Fruit fly (Drosophila melanogaster) Kc167 (cell line): ENCODE measurements around the gene CG17075.

Experiments
- Myc ChIP-seq: fragments of >200 bp; optimal IDR thresholded peaks from 2 replicates; lab custom pipeline; 2017; ENCODE audit warnings: missing external identifiers
- Sin3A ChIP-seq: fragments of >200 bp; optimal IDR thresholded peaks from 2 replicates; lab custom pipeline; 2018; ENCODE audit warnings: missing external identifiers
- h ChIP-seq: fragments of >200 bp; optimal IDR thresholded peaks from 3 replicates; lab custom pipeline; 2018; ENCODE audit warnings: missing external identifiers
- insv ChIP-seq: fragments of >200 bp; optimal IDR thresholded peaks from 3 replicates; lab custom pipeline; 2018; ENCODE audit warnings: missing external identifiers
- psq ChIP-seq: fragments of >200 bp; optimal IDR thresholded peaks from 2 replicates; lab custom pipeline; 2017; ENCODE audit warnings: missing external identifiers
- ttk ChIP-seq: sonication (Bioruptor generic); optimal IDR thresholded peaks from 2 replicates; lab custom pipeline; 2017; ENCODE audit warnings: missing external identifiers

The CG17075 gene

dm6 chr2L:267441-268089 is at the start of gene CG17075:
TSS of gene CG17075 (minus strand) at chr2L:267505.
- TF ChIP-seq Sin3A (lab: Kevin White, UChicago) (no peak), ttk (no peak), Myc (lab: Kevin White, UChicago) (no peak), insv (no peak), h (lab: Kevin White, UChicago) (no peak), psq (lab: Kevin White, UChicago) (no peak)

- TF ChIP-seq Sin3A (lab: Kevin White, UChicago) (no peak), Myc (lab: Kevin White, UChicago) (no peak), psq (lab: Kevin White, UChicago) (no peak), ttk (no peak), h (lab: Kevin White, UChicago) (no peak), insv (no peak)
Measured at dm6 chr2L:309812-310431, 42.6 kb upstream of the CG17075 start.

dm6 chr2L:309177-309576 is 41.9 kb upstream of the CG17075 start:
- no peak for TF ChIP-seq psq (lab: Kevin White, UChicago)
- no peak for TF ChIP-seq ttk
- TF ChIP-seq Myc (lab: Kevin White, UChicago): no peak
- TF ChIP-seq insv: no peak
- TF ChIP-seq Sin3A (lab: Kevin White, UChicago): no peak

- no peak for TF ChIP-seq psq (lab: Kevin White, UChicago)
- no peak for TF ChIP-seq h (lab: Kevin White, UChicago)
- no peak for TF ChIP-seq Sin3A (lab: Kevin White, UChicago)
- no peak for TF ChIP-seq insv
- TF ChIP-seq Myc (lab: Kevin White, UChicago): no peak
- TF ChIP-seq ttk: no peak
Measured at dm6 chr2L:308194-308706, 40.9 kb upstream of the CG17075 start.

- TF ChIP-seq ttk (no peak), Myc (lab: Kevin White, UChicago) (no peak), h (lab: Kevin White, UChicago) (no peak), insv (no peak)
Measured at dm6 chr2L:307129-307528, 39.8 kb upstream of the CG17075 start.

- no peak for TF ChIP-seq insv
- TF ChIP-seq Myc (lab: Kevin White, UChicago): no peak
- TF ChIP-seq ttk: no peak
- no peak for TF ChIP-seq Sin3A (lab: Kevin White, UChicago)
- no peak for TF ChIP-seq psq (lab: Kevin White, UChicago)
- TF ChIP-seq h (lab: Kevin White, UChicago): no peak
Measured at dm6 chr2L:306188-306927, 39.1 kb upstream of the CG17075 start.

dm6 chr2L:305646-306045 is 38.3 kb upstream of the CG17075 start, which contains the start of gene Plc21C:
TSS of gene Plc21C (plus strand) at chr2L:305935.
- no peak for TF ChIP-seq Sin3A (lab: Kevin White, UChicago)
- no peak for TF ChIP-seq psq (lab: Kevin White, UChicago)
- no peak for TF ChIP-seq h (lab: Kevin White, UChicago)
- TF ChIP-seq insv: no peak
- TF ChIP-seq ttk: no peak
- no peak for TF ChIP-seq Myc (lab: Kevin White, UChicago)

- TF ChIP-seq h (lab: Kevin White, UChicago): no peak
- no peak for TF ChIP-seq Sin3A (lab: Kevin White, UChicago)
- no peak for TF ChIP-seq Myc (lab: Kevin White, UChicago)
- no peak for TF ChIP-seq ttk
- TF ChIP-seq psq (lab: Kevin White, UChicago): no peak
- TF ChIP-seq insv: no peak
Measured at dm6 chr2L:305198-305597, 37.9 kb upstream of the CG17075 start.

- no peak for TF ChIP-seq insv
- TF ChIP-seq psq (lab: Kevin White, UChicago): no peak
- no peak for TF ChIP-seq Myc (lab: Kevin White, UChicago)
- no peak for TF ChIP-seq h (lab: Kevin White, UChicago)
- TF ChIP-seq ttk: no peak
- no peak for TF ChIP-seq Sin3A (lab: Kevin White, UChicago)
Measured at dm6 chr2L:303306-303962, 36.1 kb upstream of the CG17075 start.

dm6 chr2L:300877-301706 is 33.8 kb upstream of the CG17075 start:
- TF ChIP-seq insv (no peak), ttk (no peak), Myc (lab: Kevin White, UChicago) (no peak), Sin3A (lab: Kevin White, UChicago) (no peak)

dm6 chr2L:300006-300405 is 32.7 kb upstream of the CG17075 start:
- TF ChIP-seq insv (no peak), ttk (no peak), Myc (lab: Kevin White, UChicago) (no peak), h (lab: Kevin White, UChicago) (no peak), psq (lab: Kevin White, UChicago) (no peak), Sin3A (lab: Kevin White, UChicago) (no peak)
